Worm (Caenorhabditis elegans) whole organism, young adult: ENCODE data around the gene srr-4.

ENCODE experiments used
- ekl-4 ChIP-seq: fragments of 200-800 bp; sonication (Bioruptor generic); IDR thresholded peaks from 2 replicates; pipeline ENCODE4 v1.3.6; 2022; ENCODE audit warnings: missing genetic modification reagents, missing genetic modification characterization, missing compliant biosample characterization
- him-1 ChIP-seq: sonication (generic microtip); optimal IDR thresholded peaks from 2 replicates; lab custom pipeline; 2016; ENCODE audit warnings: missing genotype, missing genetic modification reagents, missing genetic modification characterization, missing compliant biosample characterization
- lin-35 ChIP-seq, 3 experiments: fragments of 150-350 bp in 2 of 3; sonication (generic microtip) in 1 of 3; optimal IDR thresholded peaks; 2 replicates each; lab custom pipeline; 2014 to 2018; ENCODE audit warnings: missing biosample characterization in 3 of 3, missing genetic modification characterization in 3 of 3, missing genetic modification reagents in 3 of 3
- nhr-27 ChIP-seq: fragments of 200-800 bp; sonication (Bioruptor generic); optimal IDR thresholded peaks from 2 replicates; lab custom pipeline; 2018; ENCODE audit warnings: mild to moderate bottlenecking, missing genetic modification characterization, moderate library complexity, missing compliant biosample characterization
- snpc-1.3 ChIP-seq: sonication (generic microtip); optimal IDR thresholded peaks from 2 replicates; lab custom pipeline; 2017; ENCODE audit warnings: missing genetic modification characterization, mild to moderate bottlenecking, missing compliant biosample characterization, antibody characterized with exemption, moderate library complexity, missing genotype, missing genetic modification reagents; ENCODE audit not compliant: insufficient read depth
- ztf-28 ChIP-seq: fragments of 200-800 bp; sonication (Bioruptor generic); IDR thresholded peaks from 2 replicates; pipeline ENCODE4 v1.3.6; 2022; ENCODE audit warnings: missing genetic modification reagents, missing genetic modification characterization, missing compliant biosample characterization

- TF ChIP-seq nhr-27 (tag; lab: Kevin White, UChicago) (no peak), ekl-4 (GFP tag; lab: Robert Waterston, UW) (no peak), ztf-28 (GFP tag; lab: Robert Waterston, UW) (no peak), lin-35 (GFP tag; optimal IDR thresholded peaks at IDR 0.05; lab: Kevin White, UChicago) (no peak), him-1 (no peak), snpc-1.3 (no peak)
Observed at ce11 chrV:4974677-4975076, 44.3 kb upstream of the srr-4 start, which contains the start of gene srsx-10.
